Fruit fly (Drosophila melanogaster): ENCODE measurements around the gene Cpr64Ac.

The Cpr64Ac gene

DNA sequence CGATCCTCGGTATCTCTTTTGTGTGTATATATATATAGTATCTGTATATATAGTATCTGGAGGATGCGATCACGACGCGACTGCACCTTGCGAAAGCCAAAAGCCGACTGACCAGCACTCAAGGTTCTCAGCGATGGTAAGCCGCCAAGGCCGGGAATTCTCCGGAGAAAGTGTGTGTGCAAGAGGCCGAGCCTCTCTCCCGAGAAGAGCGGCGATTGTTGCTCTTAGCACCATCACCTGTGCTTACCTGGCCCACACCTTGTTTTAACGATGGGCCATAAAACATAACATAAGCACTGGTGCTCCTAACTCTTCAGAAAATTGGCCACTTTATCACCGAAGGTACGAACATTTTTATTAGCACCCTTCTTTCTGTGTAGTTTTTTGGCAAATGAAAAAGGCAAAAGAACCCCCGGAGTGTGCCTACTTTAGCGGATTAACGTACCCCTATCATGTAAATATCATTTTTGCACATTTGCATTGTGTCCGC, 45.3 kb downstream of the Cpr64Ac start, which contains the start of gene mas:
Gene mas, minus strand, starts transcription at position 112 of the 490 bp plus-strand sequence.
- peak; percentile 38 to 89 for TF ChIP-seq dl (GFP tag; optimal IDR thresholded peaks at IDR 0.05; ENCODE audit: insufficient read depth in 1 of 2, partially characterized antibody in 2 of 2)
- TF ChIP-seq Dif (GFP tag; optimal IDR thresholded peaks at IDR 0.05; ENCODE audit: partially characterized antibody): peak; percentile 91
- TF ChIP-seq fru (GFP tag; optimal IDR thresholded peaks at IDR 0.05): peak; percentile 22
- TF ChIP-seq Rel (GFP tag; optimal IDR thresholded peaks at IDR 0.05): no peak
- TF ChIP-seq Rel (tag; optimal IDR thresholded peaks at IDR 0.05): no peak
